Worm (Caenorhabditis elegans) whole organism, early embryonic: ENCODE measurements around the gene prx-6.
"Not testable (repeated sequence)": the region's sequence is repeated elsewhere in the genome, so short reads cannot be mapped to it uniquely, and the experiment has no call there.

Experiments
- F13C5.2 ChIP-seq: sonication (generic microtip); optimal IDR thresholded peaks from 2 replicates; lab custom pipeline; 2017; ENCODE audit warnings: mild to moderate bottlenecking, missing genetic modification characterization, inconsistent platforms, missing compliant biosample characterization
- ama-1 ChIP-seq: fragments of 150-350 bp; optimal IDR thresholded peaks from 2 replicates; lab custom pipeline; 2014
- ets-7 ChIP-seq: sonication (generic microtip); optimal IDR thresholded peaks from 2 replicates; lab custom pipeline; 2016; ENCODE audit warnings: missing genotype, missing genetic modification characterization, missing compliant biosample characterization
- hmg-4 ChIP-seq: fragments of 200-800 bp; sonication (Bioruptor generic); optimal IDR thresholded peaks from 2 replicates; lab custom pipeline; 2018; ENCODE audit warnings: mild to moderate bottlenecking, missing genetic modification characterization, missing compliant biosample characterization
- tra-4 ChIP-seq: sonication (generic microtip); optimal IDR thresholded peaks from 2 replicates; lab custom pipeline; 2017; ENCODE audit warnings: missing genetic modification characterization, missing compliant biosample characterization

ce11 chrV:4760674-4761073, 40.8 kb upstream of the prx-6 start, which contains the start of gene bgnt-1.4:
- TF ChIP-seq ama-1 (lab: Kevin White, UChicago); ets-7 (tag; lab: Kevin White, UChicago); F13C5.2 (tag; lab: Kevin White, UChicago); tra-4 (tag; lab: Kevin White, UChicago); hmg-4 (GFP tag; lab: Kevin White, UChicago): not testable (repeated sequence)
